Fruit fly (Drosophila melanogaster) whole organism, embryonic: Measurements from ENCODE around the gene ND-24.

Experiments used
- ATbp ChIP-seq: fragments of 200-800 bp; sonication (Bioruptor generic); optimal IDR thresholded peaks from 2 replicates; lab custom pipeline; 2017; ENCODE audit warnings: missing biosample characterization, mild to moderate bottlenecking, missing genetic modification characterization, missing genetic modification reagents
- Blimp-1 ChIP-seq: fragments of 200-800 bp; sonication (Bioruptor generic); optimal IDR thresholded peaks from 3 replicates; lab custom pipeline; 2018; ENCODE audit warnings: missing biosample characterization, missing genetic modification characterization, mild to moderate bottlenecking, moderate library complexity, missing genetic modification reagents
- CG10147 ChIP-seq: fragments of 200-800 bp; sonication (Bioruptor generic); optimal IDR thresholded peaks from 2 replicates; lab custom pipeline; 2019; ENCODE audit warnings: missing biosample characterization, mild to moderate bottlenecking, missing genetic modification characterization, moderate library complexity
- CG10209 ChIP-seq: fragments of 200-800 bp; sonication (Bioruptor generic); optimal IDR thresholded peaks from 3 replicates; lab custom pipeline; 2017; ENCODE audit warnings: missing biosample characterization, mild to moderate bottlenecking, missing genetic modification characterization, missing genetic modification reagents
- CG10543 ChIP-seq: fragments of 200-800 bp; sonication (Bioruptor generic); optimal IDR thresholded peaks from 3 replicates; lab custom pipeline; 2017; ENCODE audit warnings: missing biosample characterization, mild to moderate bottlenecking, missing genetic modification characterization, moderate library complexity
- CG11456 ChIP-seq: fragments of 200-800 bp; sonication (Bioruptor generic); IDR thresholded peaks from 3 replicates; pipeline ENCODE4 v1.3.6; 2022; ENCODE audit warnings: missing biosample characterization, missing genetic modification characterization
- CG12219 ChIP-seq: fragments of 200-800 bp; sonication (Bioruptor generic); optimal IDR thresholded peaks from 3 replicates; lab custom pipeline; 2018; ENCODE audit warnings: missing biosample characterization, mild to moderate bottlenecking, missing genetic modification characterization
- CG12299 ChIP-seq: fragments of 200-800 bp; sonication (Bioruptor generic); optimal IDR thresholded peaks from 2 replicates; lab custom pipeline; 2018; ENCODE audit warnings: missing biosample characterization, mild to moderate bottlenecking, missing genetic modification characterization
- CG15269 ChIP-seq: fragments of 200-800 bp; sonication (Bioruptor generic); optimal IDR thresholded peaks from 2 replicates; lab custom pipeline; 2018; ENCODE audit warnings: missing biosample characterization, mild to moderate bottlenecking, missing genetic modification characterization, moderate library complexity
- CG17912 ChIP-seq: fragments of 200-800 bp; sonication (Bioruptor generic); optimal IDR thresholded peaks from 2 replicates; lab custom pipeline; 2018; ENCODE audit warnings: missing biosample characterization, mild to moderate bottlenecking, missing genetic modification characterization
- CG30403 ChIP-seq: fragments of 200-800 bp; sonication (Bioruptor generic); optimal IDR thresholded peaks from 3 replicates; lab custom pipeline; 2016; ENCODE audit warnings: missing biosample characterization, missing genetic modification characterization
- CG31388 ChIP-seq: fragments of 200-800 bp; sonication (Bioruptor generic); optimal IDR thresholded peaks from 2 replicates; lab custom pipeline; 2016; ENCODE audit warnings: missing biosample characterization, missing genetic modification characterization
- CG3847 ChIP-seq: fragments of 200-800 bp; sonication (Bioruptor generic); IDR thresholded peaks from 2 replicates; pipeline ENCODE4 v1.3.6; 2022; ENCODE audit warnings: missing biosample characterization, missing genetic modification characterization
- CG5180 ChIP-seq: fragments of 200-800 bp; sonication (Bioruptor generic); optimal IDR thresholded peaks from 3 replicates; lab custom pipeline; 2017; ENCODE audit warnings: missing biosample characterization, missing genetic modification characterization, mild to moderate bottlenecking, moderate library complexity, missing genetic modification reagents
- CG6654 ChIP-seq: fragments of 200-800 bp; sonication (Bioruptor generic); optimal IDR thresholded peaks from 2 replicates; lab custom pipeline; 2017; ENCODE audit warnings: missing biosample characterization, mild to moderate bottlenecking, missing genetic modification characterization
- CG6765 ChIP-seq: fragments of 200-800 bp; sonication (Bioruptor generic); optimal IDR thresholded peaks from 3 replicates; lab custom pipeline; 2017; ENCODE audit warnings: missing biosample characterization, mild to moderate bottlenecking, missing genetic modification characterization
- CG7271 ChIP-seq: fragments of 200-800 bp; sonication (Bioruptor generic); optimal IDR thresholded peaks from 2 replicates; lab custom pipeline; 2018; ENCODE audit warnings: missing biosample characterization, mild to moderate bottlenecking, missing genetic modification characterization, moderate library complexity
- CG8359 ChIP-seq: fragments of 200-800 bp; sonication (Bioruptor generic); optimal IDR thresholded peaks from 2 replicates; lab custom pipeline; 2017; ENCODE audit warnings: missing biosample characterization, mild to moderate bottlenecking, missing genetic modification characterization, borderline replicate concordance
- CG8478 ChIP-seq: fragments of >200 bp; optimal IDR thresholded peaks from 2 replicates; lab custom pipeline; 2018
- D ChIP-seq, 2 experiments: fragments of 200-800 bp in 1 of 2; fragments of >200 bp in 1 of 2; sonication (Bioruptor generic) in 1 of 2; optimal IDR thresholded peaks; 2 replicates in 1 of 2; 3 replicates in 1 of 2; lab custom pipeline; 2017; ENCODE audit warnings: mild to moderate bottlenecking in 1 of 2, missing biosample characterization in 1 of 2, missing genetic modification characterization in 1 of 2, missing genetic modification reagents in 1 of 2
- Elba2 ChIP-seq: fragments of 200-800 bp; sonication (Bioruptor generic); optimal IDR thresholded peaks from 3 replicates; lab custom pipeline; 2016; ENCODE audit warnings: missing biosample characterization, missing genetic modification characterization
- Oaz ChIP-seq: fragments of 200-800 bp; sonication (Bioruptor generic); IDR thresholded peaks from 2 replicates; pipeline ENCODE4 v1.3.6; 2022; ENCODE audit warnings: missing biosample characterization, missing genetic modification characterization
- Rx ChIP-seq: fragments of 200-800 bp; sonication (Bioruptor generic); IDR thresholded peaks from 2 replicates; pipeline ENCODE4 v1.3.6; 2022; ENCODE audit warnings: missing biosample characterization, missing genetic modification characterization
- Side ChIP-seq: fragments of 200-800 bp; sonication (Bioruptor generic); optimal IDR thresholded peaks from 2 replicates; lab custom pipeline; 2016; ENCODE audit warnings: missing biosample characterization, missing genetic modification characterization
- Sox100B ChIP-seq: fragments of 200-800 bp; sonication (Bioruptor generic); optimal IDR thresholded peaks from 3 replicates; lab custom pipeline; 2018; ENCODE audit warnings: missing biosample characterization, mild to moderate bottlenecking, missing genetic modification characterization
- Stat92E ChIP-seq, 3 experiments: fragments of >200 bp in 2 of 3; fragments of 200-800 bp in 1 of 3; sonication (Bioruptor generic) in 1 of 3; optimal IDR thresholded peaks; 2 replicates each; lab custom pipeline; 2017 to 2019; ENCODE audit warnings: missing biosample characterization in 3 of 3, missing genetic modification characterization in 3 of 3, mild to moderate bottlenecking in 1 of 3, moderate library complexity in 1 of 3
- Usf ChIP-seq: fragments of 200-800 bp; sonication (Bioruptor generic); optimal IDR thresholded peaks from 2 replicates; lab custom pipeline; 2017; ENCODE audit warnings: missing genotype, missing biosample characterization, missing genetic modification characterization
- Vsx1 ChIP-seq: fragments of 200-800 bp; sonication (Bioruptor generic); optimal IDR thresholded peaks from 2 replicates; lab custom pipeline; 2017; ENCODE audit warnings: missing biosample characterization, mild to moderate bottlenecking, missing genetic modification characterization, missing genetic modification reagents
- YL-1 ChIP-seq: fragments of 200-800 bp; sonication (Bioruptor generic); optimal IDR thresholded peaks from 3 replicates; lab custom pipeline; 2017; ENCODE audit warnings: missing biosample characterization, mild to moderate bottlenecking, missing genetic modification characterization
- ab ChIP-seq: fragments of 200-800 bp; sonication (Bioruptor generic); optimal IDR thresholded peaks from 2 replicates; lab custom pipeline; 2016; ENCODE audit warnings: missing biosample characterization, missing genetic modification characterization
- abd-A ChIP-seq: fragments of 200-800 bp; sonication (Bioruptor generic); optimal IDR thresholded peaks from 3 replicates; lab custom pipeline; 2019; ENCODE audit warnings: missing biosample characterization, mild to moderate bottlenecking, missing genetic modification characterization, moderate library complexity
- amos ChIP-seq: fragments of 200-800 bp; sonication (Bioruptor generic); IDR thresholded peaks from 2 replicates; pipeline ENCODE4 v1.3.6; 2022; ENCODE audit warnings: missing biosample characterization, missing genetic modification characterization; ENCODE audit not compliant: partially characterized antibody
- ap ChIP-seq: fragments of 200-800 bp; sonication (Bioruptor generic); IDR thresholded peaks from 2 replicates; pipeline ENCODE4 v1.3.6; 2022; ENCODE audit warnings: missing biosample characterization, missing genetic modification characterization
- ase ChIP-seq: fragments of 200-800 bp; sonication (Bioruptor generic); IDR thresholded peaks from 3 replicates; pipeline ENCODE4 v1.3.6; 2022; ENCODE audit warnings: missing biosample characterization, missing genetic modification characterization
- caup ChIP-seq: fragments of 200-800 bp; sonication (Bioruptor generic); optimal IDR thresholded peaks from 3 replicates; lab custom pipeline; 2017; ENCODE audit warnings: missing biosample characterization, mild to moderate bottlenecking, missing genetic modification characterization, moderate library complexity; ENCODE audit not compliant: severe bottlenecking
- ci ChIP-seq: fragments of 200-800 bp; sonication (Bioruptor generic); IDR thresholded peaks from 3 replicates; pipeline ENCODE4 v1.3.6; 2022; ENCODE audit warnings: missing biosample characterization, missing genetic modification characterization
- crc ChIP-seq: fragments of 200-800 bp; sonication (Bioruptor generic); optimal IDR thresholded peaks from 2 replicates; lab custom pipeline; 2016; ENCODE audit warnings: missing biosample characterization, missing genetic modification characterization
- dan ChIP-seq: fragments of 200-800 bp; sonication (Bioruptor generic); IDR thresholded peaks from 2 replicates; pipeline ENCODE4 v1.3.6; 2022; ENCODE audit warnings: missing biosample characterization, missing genetic modification characterization
- eve ChIP-seq, 2 experiments: fragments of >200 bp; optimal IDR thresholded peaks; 2 replicates each; lab custom pipeline; 2017; ENCODE audit warnings: missing biosample characterization in 2 of 2, missing genetic modification characterization in 2 of 2
- her ChIP-seq: fragments of 200-800 bp; sonication (Bioruptor generic); optimal IDR thresholded peaks from 2 replicates; lab custom pipeline; 2016; ENCODE audit warnings: missing biosample characterization, missing genetic modification characterization
- insv ChIP-seq, 2 experiments: fragments of 200-800 bp; sonication (Bioruptor generic); optimal IDR thresholded peaks; 3 replicates each; lab custom pipeline; 2016 to 2018; ENCODE audit warnings: missing biosample characterization in 2 of 2, missing genetic modification characterization in 2 of 2
- rib ChIP-seq: fragments of 200-800 bp; sonication (Bioruptor generic); IDR thresholded peaks from 2 replicates; pipeline ENCODE4 v1.3.6; 2022; ENCODE audit warnings: missing biosample characterization, missing genetic modification characterization
- run ChIP-seq: fragments of 200-800 bp; sonication (Bioruptor generic); optimal IDR thresholded peaks from 3 replicates; lab custom pipeline; 2018; ENCODE audit warnings: missing biosample characterization, mild to moderate bottlenecking, missing genetic modification characterization
- slbo ChIP-seq: fragments of 200-800 bp; sonication (Bioruptor generic); IDR thresholded peaks from 2 replicates; pipeline ENCODE4 v1.3.6; 2022; ENCODE audit warnings: missing biosample characterization, missing genetic modification characterization
- so ChIP-seq: fragments of 200-800 bp; sonication (Bioruptor generic); IDR thresholded peaks from 3 replicates; pipeline ENCODE4 v1.3.6; 2022; ENCODE audit warnings: missing biosample characterization, missing genetic modification characterization
- stc ChIP-seq: fragments of 200-800 bp; sonication (Bioruptor generic); IDR thresholded peaks from 2 replicates; pipeline ENCODE4 v1.3.6; 2022; ENCODE audit warnings: missing biosample characterization, missing genetic modification characterization
- stwl ChIP-seq: fragments of 200-800 bp; sonication (Bioruptor generic); optimal IDR thresholded peaks from 3 replicates; lab custom pipeline; 2018; ENCODE audit warnings: missing biosample characterization, mild to moderate bottlenecking, missing genetic modification characterization, moderate library complexity
- tap ChIP-seq: fragments of 200-800 bp; optimal IDR thresholded peaks from 3 replicates; lab custom pipeline; 2019; ENCODE audit warnings: missing biosample characterization, mild to moderate bottlenecking, missing genetic modification characterization, moderate library complexity
- toy ChIP-seq: fragments of 200-800 bp; sonication (Bioruptor generic); IDR thresholded peaks from 2 replicates; pipeline ENCODE4 v1.3.6; 2022; ENCODE audit warnings: missing biosample characterization, missing genetic modification characterization
- unc-4 ChIP-seq: fragments of 200-800 bp; sonication (Bioruptor generic); IDR thresholded peaks from 2 replicates; pipeline ENCODE4 v1.3.6; 2022; ENCODE audit warnings: missing biosample characterization, missing genetic modification characterization; ENCODE audit not compliant: partially characterized antibody

ND-24 gene

DNA sequence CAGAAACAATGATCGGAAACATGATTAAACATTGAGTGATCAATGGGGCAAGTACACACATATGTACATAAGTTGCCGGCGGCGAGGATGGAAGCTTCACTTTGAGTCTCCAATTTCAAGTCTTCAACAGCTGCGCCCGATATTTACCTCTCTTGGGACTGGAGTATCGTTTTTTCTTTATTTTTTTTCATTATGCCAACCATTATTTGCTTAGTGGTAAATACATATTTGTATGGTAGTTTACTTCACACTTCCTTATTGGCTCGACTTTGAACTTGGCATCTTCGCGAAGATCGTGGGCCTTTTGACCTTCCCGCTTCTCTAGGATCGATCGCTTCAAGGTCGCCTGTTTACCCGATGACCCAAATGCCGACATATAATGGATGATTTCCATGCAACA, 49.2 kb upstream of the ND-24 start (continued):
- TF ChIP-seq CG12299 (tag; lab: Kevin White, UChicago) (peak; percentile 50), ATbp (GFP tag; lab: Kevin White, UChicago) (peak; percentile 70), her (GFP tag; lab: Kevin White, UChicago) (peak; percentile 33), abd-A (tag; lab: Kevin White, UChicago) (no peak), Elba2 (GFP tag; lab: Kevin White, UChicago) (no peak), caup (GFP tag; lab: Kevin White, UChicago) (peak; percentile 70), tap (tag; lab: Kevin White, UChicago) (no peak), slbo (GFP tag; lab: Robert Waterston, UW) (no peak), dan (GFP tag; lab: Robert Waterston, UW) (no peak), ab (no peak), Sox100B (GFP tag; lab: Kevin White, UChicago) (peak; percentile 38), CG10209 (peak; percentile 52), amos (no peak), CG10147 (no peak), Stat92E (GFP tag; optimal IDR thresholded peaks at IDR 0.05; lab: Kevin White, UChicago) (no peak), CG8478 (lab: Kevin White, UChicago) (no peak), CG6654 (GFP tag; lab: Kevin White, UChicago) (no peak), CG10543 (GFP tag; lab: Kevin White, UChicago) (peak; percentile 57), crc (peak; percentile 33), CG12219 (GFP tag; lab: Kevin White, UChicago) (peak; percentile 10), stc (GFP tag; lab: Robert Waterston, UW) (peak; percentile 37; the same call in 1 of the 2 replicates), YL-1 (GFP tag; lab: Kevin White, UChicago) (no peak), Blimp-1 (GFP tag; lab: Kevin White, UChicago) (peak; percentile 50), CG31388 (GFP tag; lab: Kevin White, UChicago) (no peak), Vsx1 (no peak), CG30403 (no peak), CG3847 (GFP tag; lab: Robert Waterston, UW) (no peak), CG15269 (tag; lab: Kevin White, UChicago) (peak; percentile 48), stwl (tag; lab: Kevin White, UChicago) (no peak), CG7271 (no peak), unc-4 (no peak), Oaz (GFP tag; lab: Robert Waterston, UW) (no peak), ase (GFP tag; lab: Robert Waterston, UW) (no peak), CG6765 (peak; percentile 37), toy (no peak), rib (GFP tag; lab: Robert Waterston, UW) (no peak), eve (GFP tag; optimal IDR thresholded peaks at IDR 0.05; lab: Kevin White, UChicago) (no peak), insv (GFP tag; optimal IDR thresholded peaks at IDR 0.05; lab: Kevin White, UChicago) (no peak), D (optimal IDR thresholded peaks at IDR 0.05; lab: Kevin White, UChicago) (no peak), D (GFP tag; optimal IDR thresholded peaks at IDR 0.05; lab: Kevin White, UChicago) (peak; percentile 37), run (tag; lab: Kevin White, UChicago) (peak; percentile 17), so (GFP tag; lab: Robert Waterston, UW) (peak; percentile 40; the same call in 1 of the 3 replicates), Usf (GFP tag; lab: Kevin White, UChicago) (no peak), Rx (no peak), CG17912 (GFP tag; lab: Kevin White, UChicago) (no peak), CG5180 (GFP tag; lab: Kevin White, UChicago) (peak; percentile 9), ap (GFP tag; lab: Robert Waterston, UW) (no peak), CG8359 (GFP tag; lab: Kevin White, UChicago) (no peak), ci (peak; percentile 59; the same call in 1 of the 3 replicates), Side (GFP tag; lab: Kevin White, UChicago) (no peak), CG11456 (0 out of 3 replicates have a peak, but pooled peaks have one; percentile 48)
